Fruit fly (Drosophila melanogaster) whole organism, embryonic: ENCODE measurements around the gene AOX1.

Source experiments
- Bgb ChIP-seq: fragments of 200-800 bp; sonication (Bioruptor generic); IDR thresholded peaks from 2 replicates; pipeline ENCODE4 v1.3.6; 2022; ENCODE audit warnings: missing biosample characterization, missing genetic modification characterization; ENCODE audit not compliant: partially characterized antibody
- CG1024 ChIP-seq: fragments of 200-800 bp; sonication (Bioruptor generic); IDR thresholded peaks from 2 replicates; pipeline ENCODE4 v1.3.6; 2022; ENCODE audit warnings: missing biosample characterization, missing genetic modification characterization
- CG11695 ChIP-seq: fragments of 200-800 bp; sonication (Bioruptor generic); IDR thresholded peaks from 3 replicates; pipeline ENCODE4 v1.3.6; 2022; ENCODE audit warnings: missing biosample characterization, missing genetic modification characterization
- CG12659 ChIP-seq: fragments of 200-800 bp; sonication (Bioruptor generic); optimal IDR thresholded peaks from 3 replicates; lab custom pipeline; 2017; ENCODE audit warnings: mild to moderate bottlenecking, missing biosample characterization, missing genetic modification reagents, missing genetic modification characterization
- CG12769 ChIP-seq: fragments of 200-800 bp; sonication (Bioruptor generic); optimal IDR thresholded peaks from 2 replicates; lab custom pipeline; 2019; ENCODE audit warnings: missing biosample characterization, mild to moderate bottlenecking, missing genetic modification characterization, moderate library complexity
- CG14860 ChIP-seq: fragments of 200-800 bp; sonication (Bioruptor generic); IDR thresholded peaks from 3 replicates; pipeline ENCODE4 v1.3.6; 2022; ENCODE audit warnings: missing biosample characterization, missing genetic modification characterization; ENCODE audit not compliant: partially characterized antibody
- CG15696 ChIP-seq: fragments of 200-800 bp; sonication (Bioruptor generic); optimal IDR thresholded peaks from 2 replicates; lab custom pipeline; 2019; ENCODE audit warnings: missing biosample characterization, mild to moderate bottlenecking, missing genetic modification characterization, moderate library complexity
- CG17385 ChIP-seq: fragments of 200-800 bp; sonication (Bioruptor generic); optimal IDR thresholded peaks from 3 replicates; lab custom pipeline; 2018; ENCODE audit warnings: missing biosample characterization, mild to moderate bottlenecking, missing genetic modification characterization
- CG17568 ChIP-seq: fragments of 200-800 bp; sonication (Bioruptor generic); optimal IDR thresholded peaks from 2 replicates; lab custom pipeline; 2018; ENCODE audit warnings: missing biosample characterization, mild to moderate bottlenecking, missing genetic modification characterization, moderate library complexity
- CG18476 ChIP-seq: fragments of 200-800 bp; sonication (Bioruptor generic); optimal IDR thresholded peaks from 2 replicates; lab custom pipeline; 2016; ENCODE audit warnings: missing biosample characterization, mild to moderate bottlenecking, missing genetic modification characterization
- CG2199 ChIP-seq: fragments of 200-800 bp; sonication (Bioruptor generic); IDR thresholded peaks from 3 replicates; pipeline ENCODE4 v1.3.6; 2022; ENCODE audit warnings: missing biosample characterization, missing genetic modification characterization
- CG3163 ChIP-seq: fragments of 200-800 bp; sonication (Bioruptor generic); optimal IDR thresholded peaks from 3 replicates; lab custom pipeline; 2016; ENCODE audit warnings: missing biosample characterization, missing genetic modification characterization
- CG3281 ChIP-seq: fragments of 200-800 bp; sonication (Bioruptor generic); optimal IDR thresholded peaks from 3 replicates; lab custom pipeline; 2017; ENCODE audit warnings: missing biosample characterization, mild to moderate bottlenecking, missing genetic modification characterization
- CG3847 ChIP-seq: fragments of 200-800 bp; sonication (Bioruptor generic); IDR thresholded peaks from 2 replicates; pipeline ENCODE4 v1.3.6; 2022; ENCODE audit warnings: missing biosample characterization, missing genetic modification characterization
- CG42726 ChIP-seq: fragments of 200-800 bp; sonication (Bioruptor generic); IDR thresholded peaks from 2 replicates; pipeline ENCODE4 v1.3.6; 2022; ENCODE audit warnings: missing biosample characterization, missing genetic modification characterization; ENCODE audit not compliant: partially characterized antibody
- CG4707 ChIP-seq: fragments of 200-800 bp; sonication (Bioruptor generic); optimal IDR thresholded peaks from 2 replicates; lab custom pipeline; 2018; ENCODE audit warnings: missing biosample characterization, mild to moderate bottlenecking, missing genetic modification characterization, moderate library complexity
- CG5245 ChIP-seq: fragments of 200-800 bp; sonication (Bioruptor generic); optimal IDR thresholded peaks from 3 replicates; lab custom pipeline; 2016; ENCODE audit warnings: missing biosample characterization, missing genetic modification characterization
- CG6791 ChIP-seq: fragments of 200-800 bp; sonication (Bioruptor generic); IDR thresholded peaks from 3 replicates; pipeline ENCODE4 v1.3.6; 2022; ENCODE audit warnings: missing biosample characterization, missing genetic modification characterization; ENCODE audit not compliant: partially characterized antibody
- CTCF ChIP-seq: fragments of 200-800 bp; sonication (Bioruptor generic); optimal IDR thresholded peaks from 2 replicates; lab custom pipeline; 2017; ENCODE audit warnings: missing biosample characterization, mild to moderate bottlenecking, missing genetic modification characterization, moderate library complexity
- Dfd ChIP-seq, 2 experiments: fragments of >200 bp; optimal IDR thresholded peaks; 2 replicates each; lab custom pipeline; 2017; ENCODE audit warnings: missing biosample characterization in 2 of 2, missing genetic modification characterization in 2 of 2
- Dip2 ChIP-seq: fragments of 200-800 bp; sonication (Bioruptor generic); IDR thresholded peaks from 2 replicates; pipeline ENCODE4 v1.3.6; 2022; ENCODE audit warnings: missing biosample characterization, missing genetic modification characterization
- Dp ChIP-seq: fragments of 200-800 bp; sonication (Bioruptor generic); optimal IDR thresholded peaks from 2 replicates; lab custom pipeline; 2018; ENCODE audit warnings: missing biosample characterization, mild to moderate bottlenecking, missing genetic modification characterization, moderate library complexity
- Ets97D ChIP-seq: fragments of 200-800 bp; sonication (Bioruptor generic); optimal IDR thresholded peaks from 3 replicates; lab custom pipeline; 2016; ENCODE audit warnings: missing biosample characterization, missing genetic modification characterization
- HLH54F ChIP-seq: fragments of 200-800 bp; sonication (Bioruptor generic); optimal IDR thresholded peaks from 3 replicates; lab custom pipeline; 2016; ENCODE audit warnings: missing biosample characterization, missing genetic modification characterization
- HmgZ ChIP-seq: fragments of 200-800 bp; sonication (Bioruptor generic); optimal IDR thresholded peaks from 2 replicates; lab custom pipeline; 2018; ENCODE audit warnings: missing biosample characterization, mild to moderate bottlenecking, missing genetic modification characterization
- Hmx ChIP-seq: fragments of 200-800 bp; sonication (Bioruptor generic); optimal IDR thresholded peaks from 2 replicates; lab custom pipeline; 2016; ENCODE audit warnings: missing biosample characterization, missing genetic modification characterization
- Hsf ChIP-seq: fragments of 200-800 bp; sonication (Bioruptor generic); optimal IDR thresholded peaks from 3 replicates; lab custom pipeline; 2016; ENCODE audit warnings: missing biosample characterization, missing genetic modification characterization
- Meics ChIP-seq: fragments of 200-800 bp; sonication (Bioruptor generic); optimal IDR thresholded peaks from 2 replicates; lab custom pipeline; 2017; ENCODE audit warnings: missing biosample characterization, mild to moderate bottlenecking, missing genetic modification characterization
- NfI ChIP-seq: fragments of 200-800 bp; sonication (Bioruptor generic); optimal IDR thresholded peaks from 3 replicates; lab custom pipeline; 2018; ENCODE audit warnings: missing biosample characterization, mild to moderate bottlenecking, missing genetic modification characterization, moderate library complexity
- Spps ChIP-seq: fragments of 200-800 bp; sonication (Bioruptor generic); optimal IDR thresholded peaks from 2 replicates; lab custom pipeline; 2018; ENCODE audit warnings: missing biosample characterization, mild to moderate bottlenecking, missing genetic modification characterization
- Usf ChIP-seq: fragments of 200-800 bp; sonication (Bioruptor generic); optimal IDR thresholded peaks from 2 replicates; lab custom pipeline; 2017; ENCODE audit warnings: missing genotype, missing biosample characterization, missing genetic modification characterization
- Vsx1 ChIP-seq: fragments of 200-800 bp; sonication (Bioruptor generic); optimal IDR thresholded peaks from 2 replicates; lab custom pipeline; 2017; ENCODE audit warnings: missing biosample characterization, mild to moderate bottlenecking, missing genetic modification characterization, missing genetic modification reagents
- al ChIP-seq: fragments of 200-800 bp; sonication (Bioruptor generic); IDR thresholded peaks from 2 replicates; pipeline ENCODE4 v1.3.6; 2022; ENCODE audit warnings: missing biosample characterization, missing genetic modification characterization
- az2 ChIP-seq: fragments of 200-800 bp; sonication (Bioruptor generic); optimal IDR thresholded peaks from 3 replicates; lab custom pipeline; 2016; ENCODE audit warnings: missing biosample characterization, missing genetic modification characterization
- bbx ChIP-seq: fragments of 200-800 bp; sonication (Bioruptor generic); IDR thresholded peaks from 2 replicates; pipeline ENCODE4 v1.3.6; 2022; ENCODE audit warnings: missing biosample characterization, missing genetic modification characterization; ENCODE audit not compliant: partially characterized antibody
- btn ChIP-seq: fragments of 200-800 bp; sonication (Bioruptor generic); optimal IDR thresholded peaks from 2 replicates; lab custom pipeline; 2016; ENCODE audit warnings: missing biosample characterization, missing genetic modification characterization
- caup ChIP-seq: fragments of 200-800 bp; sonication (Bioruptor generic); optimal IDR thresholded peaks from 3 replicates; lab custom pipeline; 2017; ENCODE audit warnings: missing biosample characterization, mild to moderate bottlenecking, missing genetic modification characterization, moderate library complexity; ENCODE audit not compliant: severe bottlenecking
- ci ChIP-seq: fragments of 200-800 bp; sonication (Bioruptor generic); IDR thresholded peaks from 3 replicates; pipeline ENCODE4 v1.3.6; 2022; ENCODE audit warnings: missing biosample characterization, missing genetic modification characterization
- dysf ChIP-seq: fragments of 200-800 bp; sonication (Bioruptor generic); IDR thresholded peaks from 3 replicates; pipeline ENCODE4 v1.3.6; 2022; ENCODE audit warnings: missing biosample characterization, missing genetic modification characterization
- exex ChIP-seq: fragments of 200-800 bp; sonication (Bioruptor generic); optimal IDR thresholded peaks from 4 replicates; lab custom pipeline; 2018; ENCODE audit warnings: missing biosample characterization, mild to moderate bottlenecking, missing genetic modification characterization, moderate library complexity
- eyg ChIP-seq: fragments of 200-800 bp; sonication (Bioruptor generic); optimal IDR thresholded peaks from 3 replicates; lab custom pipeline; 2016; ENCODE audit warnings: missing biosample characterization, missing genetic modification characterization
- fru ChIP-seq: fragments of >200 bp; optimal IDR thresholded peaks from 2 replicates; lab custom pipeline; 2017
- jigr1 ChIP-seq: fragments of 200-800 bp; sonication (Bioruptor generic); IDR thresholded peaks from 3 replicates; pipeline ENCODE4 v1.3.6; 2022; ENCODE audit warnings: missing biosample characterization, missing genetic modification characterization
- knrl ChIP-seq: fragments of 200-800 bp; sonication (Bioruptor generic); IDR thresholded peaks from 3 replicates; pipeline ENCODE4 v1.3.6; 2022; ENCODE audit warnings: missing biosample characterization, missing genetic modification characterization; ENCODE audit not compliant: partially characterized antibody
- pnt ChIP-seq: fragments of 200-800 bp; sonication (Bioruptor generic); optimal IDR thresholded peaks from 3 replicates; lab custom pipeline; 2016; ENCODE audit warnings: missing biosample characterization, missing genetic modification characterization
- slp2 ChIP-seq: fragments of 200-800 bp; sonication (Bioruptor generic); optimal IDR thresholded peaks from 2 replicates; lab custom pipeline; 2016; ENCODE audit warnings: missing biosample characterization, missing genetic modification characterization
- sna ChIP-seq: fragments of 200-800 bp; sonication (Bioruptor generic); IDR thresholded peaks from 2 replicates; pipeline ENCODE4 v1.3.6; 2022; ENCODE audit warnings: missing biosample characterization, missing genetic modification characterization; ENCODE audit not compliant: partially characterized antibody
- stwl ChIP-seq: fragments of 200-800 bp; sonication (Bioruptor generic); optimal IDR thresholded peaks from 3 replicates; lab custom pipeline; 2018; ENCODE audit warnings: missing biosample characterization, mild to moderate bottlenecking, missing genetic modification characterization, moderate library complexity
- sug ChIP-seq: fragments of 200-800 bp; optimal IDR thresholded peaks from 2 replicates; lab custom pipeline; 2019; ENCODE audit warnings: missing biosample characterization, mild to moderate bottlenecking, missing genetic modification characterization, moderate library complexity
- tup ChIP-seq: fragments of 200-800 bp; sonication (Bioruptor generic); optimal IDR thresholded peaks from 2 replicates; lab custom pipeline; 2016; ENCODE audit warnings: missing biosample characterization, mild to moderate bottlenecking, missing genetic modification characterization, moderate library complexity
- zen ChIP-seq: fragments of 200-800 bp; sonication (Bioruptor generic); optimal IDR thresholded peaks from 3 replicates; lab custom pipeline; 2018; ENCODE audit warnings: missing biosample characterization, mild to moderate bottlenecking, missing genetic modification characterization, moderate library complexity

Gene AOX1

DNA sequence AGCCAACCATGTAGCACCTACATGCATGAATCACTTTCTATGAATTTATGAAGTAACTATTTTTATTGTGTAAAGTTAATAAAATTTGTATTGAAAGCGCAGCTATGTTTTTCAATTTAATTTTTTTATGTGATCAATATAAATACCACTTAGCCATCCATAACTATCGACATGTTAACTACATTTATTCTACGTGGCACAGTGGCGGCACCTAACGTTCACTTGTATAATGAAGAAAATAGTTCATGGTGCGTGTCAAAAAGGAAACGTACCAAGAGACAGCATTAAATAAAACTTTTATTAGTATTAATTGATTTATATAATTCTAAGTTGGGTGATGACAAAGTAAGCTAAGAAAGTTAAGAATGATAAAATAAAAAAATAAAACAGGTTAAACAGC is 43.9 kb downstream of the AOX1 start (continued):
- TF ChIP-seq CG1024 (GFP tag; lab: Robert Waterston, UW) (no peak), knrl (GFP tag; lab: Robert Waterston, UW) (peak; percentile 51; the same call in 2 of the 3 replicates), Usf (GFP tag; lab: Kevin White, UChicago) (no peak), Spps (tag; lab: Kevin White, UChicago) (no peak), dysf (no peak), sug (no peak), CG3847 (GFP tag; lab: Robert Waterston, UW) (no peak), stwl (tag; lab: Kevin White, UChicago) (peak; percentile 74), HmgZ (tag; lab: Kevin White, UChicago) (peak; percentile 2), CG3163 (no peak), btn (GFP tag; lab: Kevin White, UChicago) (no peak), exex (tag; lab: Kevin White, UChicago) (no peak), Hsf (GFP tag; lab: Kevin White, UChicago) (peak; percentile 12), al (GFP tag; lab: Robert Waterston, UW) (no peak), caup (GFP tag; lab: Kevin White, UChicago) (no peak), CG12659 (no peak), zen (tag; lab: Kevin White, UChicago) (peak; percentile 16), slp2 (GFP tag; lab: Kevin White, UChicago) (no peak), Meics (GFP tag; lab: Kevin White, UChicago) (no peak), Bgb (GFP tag; lab: Robert Waterston, UW) (peak; percentile 69), CG42726 (GFP tag; lab: Robert Waterston, UW) (no peak), pnt (GFP tag; lab: Kevin White, UChicago) (no peak), Hmx (GFP tag; lab: Kevin White, UChicago) (no peak), CG3281 (no peak), CG12769 (tag; lab: Kevin White, UChicago) (no peak), CG6791 (GFP tag; lab: Robert Waterston, UW) (peak; percentile 42; the same call in 1 of the 3 replicates), eyg (no peak), Dfd (GFP tag; optimal IDR thresholded peaks at IDR 0.05; lab: Kevin White, UChicago) (no peak), Dip2 (peak; percentile 91), CG18476 (GFP tag; lab: Kevin White, UChicago) (no peak), CG17568 (GFP tag; lab: Kevin White, UChicago) (no peak), CG2199 (peak; percentile 90), CG14860 (GFP tag; lab: Robert Waterston, UW) (no peak), NfI (GFP tag; lab: Kevin White, UChicago) (peak; percentile 13), az2 (GFP tag; lab: Kevin White, UChicago) (peak; percentile 18), HLH54F (GFP tag; lab: Kevin White, UChicago) (no peak), CG15696 (tag; lab: Kevin White, UChicago) (peak; percentile 0), jigr1 (GFP tag; lab: Robert Waterston, UW) (no peak), bbx (GFP tag; lab: Robert Waterston, UW) (0 out of 2 replicates have a peak, but pooled peaks have one; percentile 15), fru (lab: Kevin White, UChicago) (no peak), CG11695 (GFP tag; lab: Robert Waterston, UW) (no peak), CG5245 (GFP tag; lab: Kevin White, UChicago) (no peak), Vsx1 (GFP tag; lab: Kevin White, UChicago) (no peak), Dp (GFP tag; lab: Kevin White, UChicago) (no peak), tup (no peak), ci (GFP tag; lab: Robert Waterston, UW) (peak; percentile 45; the same call in 1 of the 3 replicates), CTCF (GFP tag; lab: Kevin White, UChicago) (peak; percentile 95), CG17385 (GFP tag; lab: Kevin White, UChicago) (no peak), Ets97D (GFP tag; lab: Kevin White, UChicago) (peak; percentile 3), CG4707 (GFP tag; lab: Kevin White, UChicago) (no peak), sna (GFP tag; lab: Robert Waterston, UW) (no peak)
